Worm (Caenorhabditis elegans) whole organism, midembryonic: ENCODE results near the gene srx-130.

Source experiments
- T22C8.4 ChIP-seq: fragments of 200-800 bp; sonication (Bioruptor generic); IDR thresholded peaks from 2 replicates; pipeline ENCODE4 v1.3.6; 2022; ENCODE audit warnings: missing genetic modification characterization, missing compliant biosample characterization
- cog-1 ChIP-seq: sonication (generic microtip); optimal IDR thresholded peaks from 2 replicates; lab custom pipeline; 2016; ENCODE audit warnings: missing genetic modification characterization, missing compliant biosample characterization
- flt-1 ChIP-seq: fragments of 200-800 bp; sonication (Bioruptor generic); IDR thresholded peaks from 2 replicates; pipeline ENCODE4 v1.3.6; 2022; ENCODE audit warnings: missing genetic modification characterization, missing compliant biosample characterization
- klf-2 ChIP-seq: fragments of 200-800 bp; sonication (Bioruptor generic); conservative IDR thresholded peaks from 2 replicates; pipeline ENCODE4 v1.3.6; 2022; ENCODE audit warnings: missing genetic modification reagents, missing genetic modification characterization, missing compliant biosample characterization
- med-1 ChIP-seq: sonication (generic microtip); optimal IDR thresholded peaks from 2 replicates; lab custom pipeline; 2017; ENCODE audit warnings: missing genetic modification characterization, mild to moderate bottlenecking, missing compliant biosample characterization, antibody characterized with exemption, missing genetic modification reagents; ENCODE audit not compliant: insufficient read depth
- ref-1 ChIP-seq: fragments of 200-800 bp; sonication (Bioruptor generic); conservative IDR thresholded peaks from 2 replicates; pipeline ENCODE4 v1.3.6; 2022; ENCODE audit warnings: missing genetic modification reagents, missing genetic modification characterization, missing compliant biosample characterization
- tab-1 ChIP-seq: fragments of 200-800 bp; sonication (Bioruptor generic); IDR thresholded peaks from 2 replicates; pipeline ENCODE4 v1.3.6; 2022; ENCODE audit warnings: missing genetic modification characterization, missing compliant biosample characterization
- ztf-23 ChIP-seq: fragments of 200-800 bp; sonication (Bioruptor generic); IDR thresholded peaks from 2 replicates; pipeline ENCODE4 v1.3.6; 2022; ENCODE audit warnings: missing genetic modification reagents, missing genetic modification characterization, missing compliant biosample characterization
- ztf-29 ChIP-seq: fragments of 200-800 bp; sonication (Bioruptor generic); IDR thresholded peaks from 2 replicates; pipeline ENCODE4 v1.3.6; 2022; ENCODE audit warnings: missing genetic modification reagents, missing genetic modification characterization, missing compliant biosample characterization

The srx-130 gene

ce11 chrV:13816877-13817276, 26.4 kb upstream of the srx-130 start, which contains the start of gene F55B12.2:
F55B12.2 (minus strand) TSS chrV:13816977.
- TF ChIP-seq flt-1 (GFP tag; lab: Robert Waterston, UW) (no peak), tab-1 (GFP tag; lab: Robert Waterston, UW) (no peak), ref-1 (no peak), ztf-23 (GFP tag; lab: Robert Waterston, UW) (no peak), cog-1 (tag; lab: Kevin White, UChicago) (no peak), med-1 (no peak), ztf-29 (GFP tag; lab: Robert Waterston, UW) (no peak), T22C8.4 (GFP tag; lab: Robert Waterston, UW) (no peak), klf-2 (no peak)

- no peak for TF ChIP-seq T22C8.4 (GFP tag; lab: Robert Waterston, UW)
- TF ChIP-seq cog-1 (tag; lab: Kevin White, UChicago) = peak; percentile 7
Observed at ce11 chrV:13818824-13819408, 24.3 kb upstream of the srx-130 start, which contains the start of gene sel-10. sel-10 (plus strand) TSS chrV:13819361.

DNA sequence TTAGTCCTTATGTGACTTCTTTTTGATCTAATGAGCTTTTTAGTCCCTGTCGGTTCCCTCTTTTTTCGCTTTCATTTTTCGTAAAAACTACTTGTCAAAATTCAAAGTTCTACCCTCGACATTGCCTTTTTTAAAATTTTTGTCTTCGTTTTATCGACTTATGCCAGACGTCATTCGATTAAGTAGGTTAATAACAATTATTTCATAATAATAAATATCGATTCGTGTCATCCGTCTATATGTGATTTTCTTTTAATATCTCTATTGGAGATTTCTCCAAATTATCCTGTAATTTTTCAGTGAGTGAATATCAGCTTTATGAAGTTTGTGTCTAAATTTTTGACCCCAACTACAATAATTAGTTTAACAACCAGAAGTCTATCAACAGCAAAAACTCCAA, 20.5 kb upstream of the srx-130 start, which contains the start of gene hpo-31:
TSS of gene hpo-31 (plus strand) at position 301 of the 400 bp plus-strand sequence.
- TF ChIP-seq tab-1 (GFP tag; lab: Robert Waterston, UW) (no peak), ref-1 (no peak), flt-1 (GFP tag; lab: Robert Waterston, UW) (no peak)

DNA sequence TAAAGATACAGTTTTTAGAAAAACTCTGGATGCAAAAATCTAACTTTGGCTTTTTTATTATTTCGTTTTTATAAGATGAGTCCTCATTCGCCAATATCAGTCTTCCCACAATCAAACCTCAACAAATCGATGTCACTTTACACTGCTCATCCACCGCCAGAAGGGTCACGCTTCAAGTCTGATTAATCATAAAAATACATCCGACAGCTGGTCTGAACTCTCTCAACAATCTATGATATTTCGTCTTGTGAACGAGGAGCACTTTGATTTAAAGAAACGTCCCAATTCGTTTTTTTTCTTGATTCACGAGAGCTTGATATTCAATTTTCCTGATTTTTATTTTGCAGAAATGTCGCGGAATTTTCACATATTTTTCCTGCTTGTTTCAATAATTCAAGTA, 15.3 kb upstream of the srx-130 start, which contains the start of gene nrf-5:
TSS of gene nrf-5 (plus strand) at position 348 of the 400 bp plus-strand sequence.
- no peak for TF ChIP-seq klf-2
- TF ChIP-seq cog-1 (tag; lab: Kevin White, UChicago) = no peak
- no peak for TF ChIP-seq tab-1 (GFP tag; lab: Robert Waterston, UW)
- TF ChIP-seq ztf-29 (GFP tag; lab: Robert Waterston, UW) = no peak
- no peak for TF ChIP-seq flt-1 (GFP tag; lab: Robert Waterston, UW)
- TF ChIP-seq ref-1 = no peak
- TF ChIP-seq T22C8.4 (GFP tag; lab: Robert Waterston, UW) = no peak
- TF ChIP-seq ztf-23 (GFP tag; lab: Robert Waterston, UW) = no peak

DNA sequence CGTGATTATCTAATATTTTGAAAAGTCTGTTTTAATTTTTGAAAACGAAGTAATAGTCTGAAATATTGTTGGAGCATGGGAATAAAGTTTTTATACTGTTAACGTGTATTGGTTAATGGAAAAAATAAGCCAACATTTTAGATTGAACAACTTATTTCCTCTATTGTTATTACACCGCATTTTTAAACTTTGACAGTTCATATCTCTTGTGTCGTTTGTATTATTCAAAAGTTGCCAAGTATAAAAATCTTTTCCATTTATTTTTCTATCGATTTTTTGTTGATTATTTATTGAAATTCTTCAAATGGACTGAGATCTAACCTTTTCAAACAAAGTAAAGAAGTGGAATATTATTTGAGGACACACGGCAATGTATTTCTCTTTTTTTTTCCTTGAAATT, 12.4 kb upstream of the srx-130 start, which contains the start of gene str-165:
TSS of gene str-165 (plus strand) at position 301 of the 400 bp plus-strand sequence.
- no peak for TF ChIP-seq T22C8.4 (GFP tag; lab: Robert Waterston, UW)
- no peak for TF ChIP-seq ztf-29 (GFP tag; lab: Robert Waterston, UW)

- no peak for TF ChIP-seq cog-1 (tag; lab: Kevin White, UChicago)
- TF ChIP-seq ztf-29 (GFP tag; lab: Robert Waterston, UW) = no peak
- TF ChIP-seq klf-2 = no peak
- no peak for TF ChIP-seq T22C8.4 (GFP tag; lab: Robert Waterston, UW)
- no peak for TF ChIP-seq tab-1 (GFP tag; lab: Robert Waterston, UW)
- TF ChIP-seq med-1 = no peak
- no peak for TF ChIP-seq flt-1 (GFP tag; lab: Robert Waterston, UW)
- TF ChIP-seq ref-1 = no peak
- TF ChIP-seq ztf-23 (GFP tag; lab: Robert Waterston, UW) = no peak
Observed at ce11 chrV:13833951-13834350, 9.3 kb upstream of the srx-130 start, which contains the start of gene srx-129. srx-129 (plus strand) TSS chrV:13834251.

ce11 chrV:13837173-13837572, 6.1 kb upstream of the srx-130 start, which contains the start of gene srx-128:
srx-128 (plus strand) TSS chrV:13837473.
- TF ChIP-seq ztf-23 (GFP tag; lab: Robert Waterston, UW) = no peak
- TF ChIP-seq cog-1 (tag; lab: Kevin White, UChicago) = no peak
- no peak for TF ChIP-seq ref-1
- no peak for TF ChIP-seq ztf-29 (GFP tag; lab: Robert Waterston, UW)
- no peak for TF ChIP-seq klf-2
- no peak for TF ChIP-seq flt-1 (GFP tag; lab: Robert Waterston, UW)
- TF ChIP-seq med-1 = no peak
- no peak for TF ChIP-seq T22C8.4 (GFP tag; lab: Robert Waterston, UW)

DNA sequence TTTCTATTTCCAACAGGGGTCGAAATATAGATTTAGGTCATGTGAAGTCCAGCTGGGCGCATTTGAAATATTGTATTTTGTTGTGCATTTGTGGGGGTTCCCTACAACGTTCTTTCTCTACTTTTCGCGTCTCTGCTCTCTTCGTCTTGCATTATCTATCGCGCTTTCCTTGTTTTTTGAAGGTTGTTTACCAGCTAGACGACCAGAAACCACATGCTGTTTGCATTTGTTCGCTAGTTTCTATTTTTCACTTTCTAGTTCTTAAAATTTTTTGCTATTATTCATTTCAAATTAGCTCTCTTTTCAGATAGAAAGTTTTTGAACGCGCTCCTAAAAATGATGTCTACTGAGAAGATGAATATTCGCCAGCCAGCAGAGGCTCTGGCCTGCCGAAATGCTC, 3.8 kb upstream of the srx-130 start, which contains the start of gene F55B12.10:
TSS of gene F55B12.10 (plus strand) at position 301 of the 400 bp plus-strand sequence.
- TF ChIP-seq ref-1 (no peak), ztf-29 (GFP tag; lab: Robert Waterston, UW) (no peak), ztf-23 (GFP tag; lab: Robert Waterston, UW) (no peak), klf-2 (no peak), flt-1 (GFP tag; lab: Robert Waterston, UW) (no peak), T22C8.4 (GFP tag; lab: Robert Waterston, UW) (no peak), med-1 (no peak), cog-1 (tag; lab: Kevin White, UChicago) (no peak), tab-1 (GFP tag; lab: Robert Waterston, UW) (no peak)

- TF ChIP-seq ztf-29 (GFP tag; lab: Robert Waterston, UW) = no peak
- TF ChIP-seq med-1 = no peak
- no peak for TF ChIP-seq T22C8.4 (GFP tag; lab: Robert Waterston, UW)
- no peak for TF ChIP-seq klf-2
- TF ChIP-seq ztf-23 (GFP tag; lab: Robert Waterston, UW) = no peak
- TF ChIP-seq cog-1 (tag; lab: Kevin White, UChicago) = no peak
Observed at ce11 chrV:13840909-13841308, 2.3 kb upstream of the srx-130 start, which contains the start of gene srx-17. srx-17 (plus strand) TSS chrV:13841209.

DNA sequence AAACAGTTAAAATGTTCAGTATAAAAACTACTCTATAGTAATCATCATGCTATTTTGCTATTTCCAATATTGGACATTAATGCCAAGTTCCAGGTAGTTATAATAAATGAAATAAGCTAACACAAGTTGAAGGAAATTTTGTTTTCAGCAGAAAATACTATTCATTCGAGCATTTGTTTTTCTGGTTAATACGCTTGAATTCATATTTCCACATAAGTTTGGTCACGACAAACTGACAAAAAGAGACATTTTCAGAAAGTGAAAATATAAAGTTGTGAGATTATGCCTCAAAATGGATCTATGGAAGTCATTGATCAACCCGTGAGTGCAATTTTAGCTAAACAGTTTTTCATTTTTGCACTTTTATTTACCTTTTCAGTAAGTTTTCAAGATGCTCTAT, 1.9 kb downstream of the srx-130 start, which contains the start of gene srx-131:
TSS of gene srx-131 (plus strand) at position 301 of the 400 bp plus-strand sequence.
- TF ChIP-seq T22C8.4 (GFP tag; lab: Robert Waterston, UW) (no peak), ref-1 (no peak), ztf-23 (GFP tag; lab: Robert Waterston, UW) (no peak), tab-1 (GFP tag; lab: Robert Waterston, UW) (no peak), cog-1 (tag; lab: Kevin White, UChicago) (no peak), med-1 (no peak), klf-2 (no peak)
